Worm (Caenorhabditis elegans) whole organism, L4 larva: ENCODE data around the gene C33A12.4.

Experiments
- ceh-32 ChIP-seq: sonication (generic microtip); optimal IDR thresholded peaks from 2 replicates; lab custom pipeline; 2016; ENCODE audit warnings: mild to moderate bottlenecking, missing genetic modification characterization, missing compliant biosample characterization; ENCODE audit not compliant: poor library complexity
- daf-19 ChIP-seq: fragments of 200-800 bp; sonication (Bioruptor generic); conservative IDR thresholded peaks from 2 replicates; pipeline ENCODE4 v1.3.6; 2022; ENCODE audit warnings: missing genetic modification characterization, missing compliant biosample characterization
- dmd-6 ChIP-seq: fragments of 200-800 bp; sonication (Bioruptor generic); IDR thresholded peaks from 2 replicates; pipeline ENCODE4 v1.3.6; 2022; ENCODE audit warnings: missing genetic modification reagents, missing genetic modification characterization, missing compliant biosample characterization
- egl-27 ChIP-seq: sonication (generic microtip); optimal IDR thresholded peaks from 3 replicates; lab custom pipeline; 2017; ENCODE audit warnings: missing biosample characterization, missing genetic modification reagents, missing genetic modification characterization
- lin-39 ChIP-seq: fragments of 150-350 bp; optimal IDR thresholded peaks from 2 replicates; lab custom pipeline; 2014; ENCODE audit warnings: missing biosample characterization, missing genetic modification reagents, missing genetic modification characterization
- nhr-10 ChIP-seq: fragments of 150-350 bp; optimal IDR thresholded peaks from 2 replicates; lab custom pipeline; 2014; ENCODE audit warnings: missing biosample characterization, missing genetic modification characterization
- nhr-11 ChIP-seq: fragments of 150-350 bp; optimal IDR thresholded peaks from 2 replicates; lab custom pipeline; 2014; ENCODE audit warnings: missing biosample characterization, missing genetic modification characterization
- nhr-237 ChIP-seq: sonication (generic microtip); optimal IDR thresholded peaks from 2 replicates; lab custom pipeline; 2017; ENCODE audit warnings: missing biosample characterization, missing genetic modification characterization
- nhr-42 ChIP-seq: fragments of 200-800 bp; sonication (Bioruptor generic); IDR thresholded peaks from 2 replicates; pipeline ENCODE4 v1.3.6; 2022; ENCODE audit warnings: missing genetic modification characterization, missing compliant biosample characterization
- nhr-77 ChIP-seq: fragments of 150-350 bp; optimal IDR thresholded peaks from 2 replicates; lab custom pipeline; 2014; ENCODE audit warnings: missing biosample characterization, missing genetic modification characterization
- spr-1 ChIP-seq: sonication (generic microtip); optimal IDR thresholded peaks from 2 replicates; lab custom pipeline; 2016; ENCODE audit warnings: mild to moderate bottlenecking, missing genetic modification characterization, missing compliant biosample characterization
- unc-130 ChIP-seq: sonication (generic microtip); optimal IDR thresholded peaks from 2 replicates; lab custom pipeline; 2016; ENCODE audit warnings: missing genetic modification reagents, missing genetic modification characterization, missing compliant biosample characterization
- unc-39 ChIP-seq: sonication (generic microtip); optimal IDR thresholded peaks from 2 replicates; lab custom pipeline; 2017; ENCODE audit warnings: missing biosample characterization, missing genetic modification characterization
- ztf-11 ChIP-seq: fragments of 150-350 bp; optimal IDR thresholded peaks from 2 replicates; lab custom pipeline; 2014; ENCODE audit warnings: missing biosample characterization, missing genetic modification characterization

- TF ChIP-seq lin-39 (tag; lab: Kevin White, UChicago) = no peak
- TF ChIP-seq nhr-42 = no peak
- no peak for TF ChIP-seq ztf-11 (tag; lab: Kevin White, UChicago)
- TF ChIP-seq ceh-32 = no peak
- no peak for TF ChIP-seq nhr-10 (tag; lab: Kevin White, UChicago)
- no peak for TF ChIP-seq egl-27 (tag; lab: Kevin White, UChicago)
- TF ChIP-seq unc-130 = no peak
- TF ChIP-seq nhr-11 (tag; lab: Kevin White, UChicago) = no peak
- no peak for TF ChIP-seq nhr-237 (tag; lab: Kevin White, UChicago)
- no peak for TF ChIP-seq daf-19 (GFP tag; lab: Robert Waterston, UW)
- no peak for TF ChIP-seq spr-1
- TF ChIP-seq dmd-6 (GFP tag; lab: Robert Waterston, UW) = no peak
- no peak for TF ChIP-seq nhr-77 (tag; lab: Kevin White, UChicago)
- TF ChIP-seq unc-39 (tag; lab: Kevin White, UChicago) = no peak
These were observed 25.3 kb downstream of the C33A12.4 start, which contains the start of gene gadr-2 for ce11 chrIV:9485040-9485439.
